Fruit fly (Drosophila melanogaster) whole organism, embryonic: ENCODE measurements around the gene CG3165.
A peak's percentile ranks its signal among the peaks of the same experiment; 100 is the strongest.

Experiments used
- Abd-B ChIP-seq: fragments of 200-800 bp; sonication (Bioruptor generic); optimal IDR thresholded peaks from 2 replicates; lab custom pipeline; 2018; ENCODE audit warnings: missing biosample characterization, mild to moderate bottlenecking, missing genetic modification characterization, moderate library complexity
- CG10431 ChIP-seq: fragments of 200-800 bp; sonication (Bioruptor generic); optimal IDR thresholded peaks from 3 replicates; lab custom pipeline; 2018; ENCODE audit warnings: missing biosample characterization, mild to moderate bottlenecking, missing genetic modification characterization
- CG10654 ChIP-seq: fragments of 200-800 bp; sonication (Bioruptor generic); optimal IDR thresholded peaks from 2 replicates; lab custom pipeline; 2016; ENCODE audit warnings: missing biosample characterization, missing genetic modification characterization
- CG10979 ChIP-seq: fragments of 200-800 bp; sonication (Bioruptor generic); optimal IDR thresholded peaks from 2 replicates; lab custom pipeline; 2018; ENCODE audit warnings: missing biosample characterization, mild to moderate bottlenecking, missing genetic modification characterization, moderate library complexity
- CG11093 ChIP-seq: fragments of 200-800 bp; sonication (Bioruptor generic); IDR thresholded peaks from 3 replicates; pipeline ENCODE4 v1.3.6; 2022; ENCODE audit warnings: missing biosample characterization, missing genetic modification characterization
- CG12071 ChIP-seq: fragments of 200-800 bp; sonication (Bioruptor generic); optimal IDR thresholded peaks from 3 replicates; lab custom pipeline; 2018; ENCODE audit warnings: missing biosample characterization, mild to moderate bottlenecking, missing genetic modification characterization
- CG1603 ChIP-seq: fragments of 200-800 bp; sonication (Bioruptor generic); optimal IDR thresholded peaks from 2 replicates; lab custom pipeline; 2019; ENCODE audit warnings: missing biosample characterization, mild to moderate bottlenecking, missing genetic modification characterization, moderate library complexity
- CG16863 ChIP-seq: fragments of 200-800 bp; sonication (Bioruptor generic); optimal IDR thresholded peaks from 3 replicates; lab custom pipeline; 2016; ENCODE audit warnings: missing biosample characterization, missing genetic modification characterization
- CG17568 ChIP-seq: fragments of 200-800 bp; sonication (Bioruptor generic); optimal IDR thresholded peaks from 2 replicates; lab custom pipeline; 2018; ENCODE audit warnings: missing biosample characterization, mild to moderate bottlenecking, missing genetic modification characterization, moderate library complexity
- CG18476 ChIP-seq: fragments of 200-800 bp; sonication (Bioruptor generic); optimal IDR thresholded peaks from 2 replicates; lab custom pipeline; 2016; ENCODE audit warnings: missing biosample characterization, mild to moderate bottlenecking, missing genetic modification characterization
- CG18764 ChIP-seq: fragments of 200-800 bp; sonication (Bioruptor generic); optimal IDR thresholded peaks from 3 replicates; lab custom pipeline; 2016; ENCODE audit warnings: missing biosample characterization, missing genetic modification characterization
- CG30431 ChIP-seq: fragments of 200-800 bp; sonication (Bioruptor generic); optimal IDR thresholded peaks from 2 replicates; lab custom pipeline; 2017; ENCODE audit warnings: missing biosample characterization, missing genetic modification characterization
- CG3065 ChIP-seq: fragments of 200-800 bp; sonication (Bioruptor generic); optimal IDR thresholded peaks from 2 replicates; lab custom pipeline; 2016; ENCODE audit warnings: missing biosample characterization, missing genetic modification characterization
- CG3281 ChIP-seq: fragments of 200-800 bp; sonication (Bioruptor generic); optimal IDR thresholded peaks from 3 replicates; lab custom pipeline; 2017; ENCODE audit warnings: missing biosample characterization, mild to moderate bottlenecking, missing genetic modification characterization
- CG33557 ChIP-seq: fragments of 200-800 bp; sonication (Bioruptor generic); optimal IDR thresholded peaks from 2 replicates; lab custom pipeline; 2019; ENCODE audit warnings: missing biosample characterization, mild to moderate bottlenecking, missing genetic modification characterization, moderate library complexity
- CG3407 ChIP-seq: fragments of 200-800 bp; sonication (Bioruptor generic); optimal IDR thresholded peaks from 2 replicates; lab custom pipeline; 2018; ENCODE audit warnings: missing biosample characterization, mild to moderate bottlenecking, missing genetic modification characterization
- CG3838 ChIP-seq: fragments of 200-800 bp; sonication (Bioruptor generic); optimal IDR thresholded peaks from 3 replicates; lab custom pipeline; 2016; ENCODE audit warnings: missing biosample characterization, missing genetic modification characterization
- CG4424 ChIP-seq: fragments of 200-800 bp; sonication (Bioruptor generic); optimal IDR thresholded peaks from 3 replicates; lab custom pipeline; 2016; ENCODE audit warnings: missing biosample characterization, missing genetic modification characterization
- CG6254 ChIP-seq: fragments of 200-800 bp; sonication (Bioruptor generic); optimal IDR thresholded peaks from 3 replicates; lab custom pipeline; 2017; ENCODE audit warnings: mild to moderate bottlenecking, missing biosample characterization, missing genetic modification reagents, missing genetic modification characterization
- CG8765 ChIP-seq: fragments of 200-800 bp; sonication (Bioruptor generic); IDR thresholded peaks from 2 replicates; pipeline ENCODE4 v1.3.6; 2022; ENCODE audit warnings: missing biosample characterization, missing genetic modification characterization
- CoRest ChIP-seq: fragments of 200-800 bp; sonication (Bioruptor generic); optimal IDR thresholded peaks from 3 replicates; lab custom pipeline; 2018; ENCODE audit warnings: missing biosample characterization, mild to moderate bottlenecking, missing genetic modification characterization, moderate library complexity
- Dad ChIP-seq: fragments of 200-800 bp; sonication (Bioruptor generic); optimal IDR thresholded peaks from 3 replicates; lab custom pipeline; 2016; ENCODE audit warnings: missing biosample characterization, missing genetic modification characterization
- Fer3 ChIP-seq: fragments of 200-800 bp; sonication (Bioruptor generic); optimal IDR thresholded peaks from 2 replicates; lab custom pipeline; 2018; ENCODE audit warnings: missing biosample characterization, mild to moderate bottlenecking, missing genetic modification characterization, moderate library complexity
- HLH3B ChIP-seq: fragments of 200-800 bp; sonication (Bioruptor generic); IDR thresholded peaks from 2 replicates; pipeline ENCODE4 v1.3.6; 2022; ENCODE audit warnings: missing biosample characterization, missing genetic modification characterization
- Hr3 ChIP-seq: fragments of 200-800 bp; sonication (Bioruptor generic); optimal IDR thresholded peaks from 3 replicates; lab custom pipeline; 2016; ENCODE audit warnings: missing biosample characterization, missing genetic modification characterization
- Max ChIP-seq: fragments of 200-800 bp; sonication (Bioruptor generic); optimal IDR thresholded peaks from 2 replicates; lab custom pipeline; 2016; ENCODE audit warnings: missing biosample characterization, mild to moderate bottlenecking, missing genetic modification characterization
- Nf-YA ChIP-seq: fragments of 200-800 bp; sonication (Bioruptor generic); IDR thresholded peaks from 2 replicates; pipeline ENCODE4 v1.3.6; 2022; ENCODE audit warnings: missing biosample characterization, missing genetic modification characterization
- Side ChIP-seq: fragments of 200-800 bp; sonication (Bioruptor generic); optimal IDR thresholded peaks from 2 replicates; lab custom pipeline; 2016; ENCODE audit warnings: missing biosample characterization, missing genetic modification characterization
- Sin3A ChIP-seq: fragments of >200 bp; optimal IDR thresholded peaks from 2 replicates; lab custom pipeline; 2018
- Ssrp ChIP-seq: fragments of 200-800 bp; sonication (Bioruptor generic); optimal IDR thresholded peaks from 2 replicates; lab custom pipeline; 2018; ENCODE audit warnings: missing biosample characterization, mild to moderate bottlenecking, missing genetic modification characterization, moderate library complexity
- Trl ChIP-seq, 3 experiments: fragments of >200 bp in 2 of 3; fragments of 200-800 bp in 1 of 3; sonication (Bioruptor generic) in 1 of 3; optimal IDR thresholded peaks; 2 replicates in 1 of 3; 3 replicates in 2 of 3; lab custom pipeline; 2016 to 2017; ENCODE audit warnings: missing biosample characterization in 1 of 3, missing genetic modification characterization in 1 of 3
- Xbp1 ChIP-seq: fragments of 200-800 bp; sonication (Bioruptor generic); optimal IDR thresholded peaks from 3 replicates; lab custom pipeline; 2016; ENCODE audit warnings: missing biosample characterization, mild to moderate bottlenecking, missing genetic modification characterization
- ab ChIP-seq: fragments of 200-800 bp; sonication (Bioruptor generic); optimal IDR thresholded peaks from 2 replicates; lab custom pipeline; 2016; ENCODE audit warnings: missing biosample characterization, missing genetic modification characterization
- ap ChIP-seq: fragments of 200-800 bp; sonication (Bioruptor generic); IDR thresholded peaks from 2 replicates; pipeline ENCODE4 v1.3.6; 2022; ENCODE audit warnings: missing biosample characterization, missing genetic modification characterization
- bigmax ChIP-seq: fragments of 200-800 bp; sonication (Bioruptor generic); optimal IDR thresholded peaks from 2 replicates; lab custom pipeline; 2018; ENCODE audit warnings: missing biosample characterization, mild to moderate bottlenecking, missing genetic modification characterization
- croc ChIP-seq: fragments of 200-800 bp; sonication (Bioruptor generic); conservative IDR thresholded peaks from 3 replicates; pipeline ENCODE4 v1.3.6; 2022; ENCODE audit warnings: missing biosample characterization, missing genetic modification characterization
- fd64A ChIP-seq: fragments of 200-800 bp; sonication (Bioruptor generic); optimal IDR thresholded peaks from 3 replicates; lab custom pipeline; 2018; ENCODE audit warnings: missing biosample characterization, mild to moderate bottlenecking, missing genetic modification characterization
- gce ChIP-seq: fragments of 200-800 bp; sonication (Bioruptor generic); IDR thresholded peaks from 3 replicates; pipeline ENCODE4 v1.3.6; 2022; ENCODE audit warnings: missing biosample characterization, missing genetic modification characterization
- ham ChIP-seq: fragments of 200-800 bp; sonication (Bioruptor generic); IDR thresholded peaks from 2 replicates; pipeline ENCODE4 v1.3.6; 2022; ENCODE audit warnings: missing biosample characterization, missing genetic modification characterization
- insv ChIP-seq, 2 experiments: fragments of 200-800 bp; sonication (Bioruptor generic); optimal IDR thresholded peaks; 3 replicates each; lab custom pipeline; 2016 to 2018; ENCODE audit warnings: missing biosample characterization in 2 of 2, missing genetic modification characterization in 2 of 2
- nmo ChIP-seq: fragments of 200-800 bp; sonication (Bioruptor generic); optimal IDR thresholded peaks from 2 replicates; lab custom pipeline; 2018; ENCODE audit warnings: missing biosample characterization, mild to moderate bottlenecking, missing genetic modification characterization, moderate library complexity
- otp ChIP-seq: fragments of 200-800 bp; sonication (Bioruptor generic); IDR thresholded peaks from 3 replicates; pipeline ENCODE4, ENCODE4 v1.3.6; 2022; ENCODE audit warnings: missing biosample characterization, missing genetic modification characterization
- pros ChIP-seq: fragments of 200-800 bp; sonication (Bioruptor generic); optimal IDR thresholded peaks from 3 replicates; lab custom pipeline; 2019; ENCODE audit warnings: missing biosample characterization, mild to moderate bottlenecking, missing genetic modification characterization, moderate library complexity
- sc ChIP-seq, 3 experiments: fragments of >200 bp in 2 of 3; fragments of 200-800 bp in 1 of 3; sonication (Bioruptor generic) in 1 of 3; optimal IDR thresholded peaks; 2 replicates in 2 of 3; 3 replicates in 1 of 3; lab custom pipeline; 2017; ENCODE audit warnings: mild to moderate bottlenecking in 1 of 3, missing biosample characterization in 1 of 3, missing genetic modification characterization in 1 of 3, missing genetic modification reagents in 1 of 3
- so ChIP-seq: fragments of 200-800 bp; sonication (Bioruptor generic); IDR thresholded peaks from 3 replicates; pipeline ENCODE4 v1.3.6; 2022; ENCODE audit warnings: missing biosample characterization, missing genetic modification characterization
- sr ChIP-seq: fragments of 200-800 bp; sonication (Bioruptor generic); IDR thresholded peaks from 3 replicates; pipeline ENCODE4 v1.3.6; 2022; ENCODE audit warnings: missing biosample characterization, missing genetic modification characterization
- tgo ChIP-seq: fragments of 200-800 bp; sonication (Bioruptor generic); IDR thresholded peaks from 3 replicates; pipeline ENCODE4 v1.3.6; 2022; ENCODE audit warnings: missing biosample characterization, missing genetic modification characterization
- tup ChIP-seq: fragments of 200-800 bp; sonication (Bioruptor generic); optimal IDR thresholded peaks from 2 replicates; lab custom pipeline; 2016; ENCODE audit warnings: missing biosample characterization, mild to moderate bottlenecking, missing genetic modification characterization, moderate library complexity
- unpg ChIP-seq: fragments of 200-800 bp; sonication (Bioruptor generic); optimal IDR thresholded peaks from 3 replicates; lab custom pipeline; 2018; ENCODE audit warnings: missing biosample characterization, mild to moderate bottlenecking, missing genetic modification characterization, moderate library complexity

Gene CG3165

DNA sequence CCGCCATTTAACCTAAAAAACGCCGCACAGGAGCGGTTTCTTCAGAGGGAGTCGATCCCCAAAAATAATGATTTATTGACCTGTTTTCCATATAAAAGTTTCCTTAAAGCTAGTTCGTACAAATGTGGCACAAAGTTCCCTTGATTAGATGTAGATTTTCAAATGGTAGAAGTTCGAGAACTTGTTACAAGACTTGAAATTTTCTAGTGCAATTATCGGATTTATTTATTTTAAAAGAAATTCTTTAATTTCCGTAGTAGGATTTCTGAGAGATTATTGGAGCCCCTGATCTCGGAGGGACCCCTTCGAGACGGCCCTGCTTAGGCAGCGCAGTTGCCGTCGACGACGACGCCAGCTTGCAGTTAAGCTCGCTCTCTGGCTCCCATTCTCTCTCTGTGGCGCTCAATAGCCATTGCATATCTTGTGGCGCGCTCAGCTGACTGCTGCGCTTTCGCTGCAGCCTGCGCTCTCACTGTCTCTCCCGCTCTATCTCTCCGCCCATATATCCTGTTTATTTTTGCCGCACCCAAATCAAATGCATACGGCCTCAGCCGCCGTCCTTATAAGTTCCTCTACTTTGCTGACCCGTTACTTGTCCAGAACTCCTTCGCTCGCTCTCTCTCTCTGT lies 19.3 kb upstream of the CG3165 start (continued):
- TF ChIP-seq unpg (GFP tag; lab: Kevin White, UChicago) (no peak), fd64A (GFP tag; lab: Kevin White, UChicago) (no peak), CG1603 (tag; lab: Kevin White, UChicago) (no peak), otp (GFP tag; lab: Robert Waterston, UW) (no peak), CG18476 (GFP tag; lab: Kevin White, UChicago) (peak; percentile 31), CG33557 (peak; percentile 20), Xbp1 (GFP tag; lab: Kevin White, UChicago) (peak; percentile 61), CG3407 (GFP tag; lab: Kevin White, UChicago) (no peak), CG3281 (GFP tag; lab: Kevin White, UChicago) (no peak), so (GFP tag; lab: Robert Waterston, UW) (no peak; the same call in 2 of the 3 replicates), Fer3 (tag; lab: Kevin White, UChicago) (no peak), CG6254 (GFP tag; lab: Kevin White, UChicago) (peak; percentile 48), gce (GFP tag; lab: Robert Waterston, UW) (no peak), Max (no peak), croc (GFP tag; lab: Robert Waterston, UW) (peak; percentile 68), HLH3B (GFP tag; lab: Robert Waterston, UW) (peak; percentile 56), CG3065 (GFP tag; lab: Kevin White, UChicago) (no peak), sc (optimal IDR thresholded peaks at IDR 0.05; lab: Kevin White, UChicago) (no peak), sc (GFP tag; optimal IDR thresholded peaks at IDR 0.05; lab: Kevin White, UChicago) (peak; percentile 47), Ssrp (tag; lab: Kevin White, UChicago) (peak; percentile 67), nmo (GFP tag; lab: Kevin White, UChicago) (peak; percentile 86), CG18764 (GFP tag; lab: Kevin White, UChicago) (no peak), CG17568 (GFP tag; lab: Kevin White, UChicago) (no peak), ab (GFP tag; lab: Kevin White, UChicago) (no peak), ap (GFP tag; lab: Robert Waterston, UW) (0 out of 2 replicates have a peak, but pooled peaks have one; percentile 26), CoRest (tag; lab: Kevin White, UChicago) (peak; percentile 63), tgo (GFP tag; lab: Robert Waterston, UW) (0 out of 3 replicates have a peak, but pooled peaks have one; percentile 36), CG10431 (GFP tag; lab: Kevin White, UChicago) (peak; percentile 9), CG3838 (GFP tag; lab: Kevin White, UChicago) (no peak), ham (GFP tag; lab: Robert Waterston, UW) (no peak), insv (GFP tag; optimal IDR thresholded peaks at IDR 0.05; lab: Kevin White, UChicago) (no peak), Dad (GFP tag; lab: Kevin White, UChicago) (no peak), CG30431 (GFP tag; lab: Kevin White, UChicago) (peak; percentile 13), Abd-B (peak; percentile 80), CG4424 (GFP tag; lab: Kevin White, UChicago) (peak; percentile 64), CG16863 (GFP tag; lab: Kevin White, UChicago) (peak; percentile 39), Nf-YA (GFP tag; lab: Robert Waterston, UW) (0 out of 2 replicates have a peak, but pooled peaks have one; percentile 32), Sin3A (lab: Kevin White, UChicago) (no peak), sr (GFP tag; lab: Robert Waterston, UW) (no peak), CG12071 (no peak), pros (GFP tag; lab: Kevin White, UChicago) (no peak), CG8765 (no peak), tup (GFP tag; lab: Kevin White, UChicago) (no peak), CG10654 (GFP tag; lab: Kevin White, UChicago) (peak; percentile 43), Side (no peak), bigmax (no peak), CG10979 (tag; lab: Kevin White, UChicago) (peak; percentile 81), Hr3 (GFP tag; lab: Kevin White, UChicago) (peak; percentile 6), CG11093 (GFP tag; lab: Robert Waterston, UW) (0 out of 3 replicates have a peak, but pooled peaks have one; percentile 19), Trl (optimal IDR thresholded peaks at IDR 0.05; lab: Kevin White, UChicago) (peak; percentile 10 to 59), Trl (GFP tag; optimal IDR thresholded peaks at IDR 0.05; lab: Kevin White, UChicago) (no peak)
